In genomic region chrV:6453122-6453521, ce11 we compare ENCODE assay signal across 2 worm cellular contexts.
TF ChIP-seq lines count a peak whose summit lies in the region.

Gene acl-9, plus strand, starts transcription at chrV:6453226.

TF ChIP-seq in whole organism, L4 larva, 104 proteins besides CTCF, POLR2A, EP300 and RAD21:
- no peak for TF ChIP-seq zfp-2 (tag; optimal IDR thresholded peaks at IDR 0.05; lab: Kevin White, UChicago)
- peak; percentile 3 for TF ChIP-seq ama-1 (optimal IDR thresholded peaks at IDR 0.05; lab: Kevin White, UChicago)
- no peak for TF ChIP-seq tra-1 (GFP tag; IDR thresholded peaks at IDR 0.05; lab: Robert Waterston, UW)
- peak; percentile 57 for TF ChIP-seq Y48G9A.11 (GFP tag; IDR thresholded peaks at IDR 0.05; lab: Robert Waterston, UW)

TF ChIP-seq in whole organism, young adult, 124 proteins besides CTCF, POLR2A, EP300 and RAD21:
- no peak for TF ChIP-seq ztf-22 (GFP tag; optimal IDR thresholded peaks at IDR 0.05; lab: Kevin White, UChicago)
- TF ChIP-seq rcor-1 (GFP tag; IDR thresholded peaks at IDR 0.05; lab: Robert Waterston, UW), result 0 out of 2 replicates have a peak, but pooled peaks have one; percentile 7
- TF ChIP-seq madf-6 (GFP tag; IDR thresholded peaks at IDR 0.05; lab: Robert Waterston, UW), result peak; percentile 53
- TF ChIP-seq Y79H2A.3 (GFP tag; conservative IDR thresholded peaks at IDR 0.05; lab: Robert Waterston, UW), result no peak
- peak; percentile 25 for TF ChIP-seq ceh-79 (tag; optimal IDR thresholded peaks at IDR 0.05; lab: Kevin White, UChicago)
- TF ChIP-seq ekl-4 (GFP tag; IDR thresholded peaks at IDR 0.05; lab: Robert Waterston, UW), result 0 out of 2 replicates have a peak, but pooled peaks have one; percentile 11
- TF ChIP-seq ztf-26 (tag; optimal IDR thresholded peaks at IDR 0.05; lab: Kevin White, UChicago), result no peak
- TF ChIP-seq B0336.3 (GFP tag; IDR thresholded peaks at IDR 0.05; lab: Robert Waterston, UW), result peak; percentile 35; the same call in 1 of the 2 replicates
- no peak for TF ChIP-seq snpc-4 (GFP tag; optimal IDR thresholded peaks at IDR 0.05; lab: Kevin White, UChicago)
- no peak for TF ChIP-seq snpc-4 (tag; optimal IDR thresholded peaks at IDR 0.05; lab: Kevin White, UChicago)
- no peak for TF ChIP-seq let-607 (tag; optimal IDR thresholded peaks at IDR 0.05; lab: Kevin White, UChicago)

Comparison
In these comparisons a context has a peak if more than half of its experiments do, and no peak if none do; other contexts are left out.
1. Of the 7 proteins assayed by ChIP-seq in both whole organism, young adult and whole organism, L4 larva: peak only in whole organism, young adult: none; only in whole organism, L4 larva: ama-1; in both: none; in neither: 6.